Worm (Caenorhabditis elegans): ENCODE data around the gene clec-144.
A peak's percentile ranks its signal among the peaks of the same experiment; 100 is the strongest.

Gene clec-144

ce11 chrII:11879784-11880183 is 47.4 kb upstream of the clec-144 start:
- TF ChIP-seq nhr-84 (tag; optimal IDR thresholded peaks at IDR 0.05) (no peak), fkh-4 (tag; optimal IDR thresholded peaks at IDR 0.05; ENCODE audit: borderline replicate concordance) (no peak)

ce11 chrII:11874674-11875198 is 42.4 kb upstream of the clec-144 start, which contains the start of the genes npp-3 and top-2:
Gene npp-3, minus strand, starts transcription at chrII:11874788.
Gene top-2, plus strand, starts transcription at chrII:11875148.
- TF ChIP-seq egl-27 (tag; optimal IDR thresholded peaks at IDR 0.05) (peak; percentile 3 to 22), mdl-1 (tag; optimal IDR thresholded peaks at IDR 0.05) (peak in 1 of 2 experiments; percentile 83), hlh-4 (tag; optimal IDR thresholded peaks at IDR 0.05) (no peak), mep-1 (tag; optimal IDR thresholded peaks at IDR 0.05) (no peak), tbx-2 (tag; optimal IDR thresholded peaks at IDR 0.05) (peak; percentile 95), lin-13 (GFP tag; optimal IDR thresholded peaks at IDR 0.05) (peak; percentile 95), fkh-4 (tag; optimal IDR thresholded peaks at IDR 0.05; ENCODE audit: borderline replicate concordance) (peak; percentile 65), ets-5 (GFP tag; IDR thresholded peaks at IDR 0.05) (no peak), lir-3 (tag; optimal IDR thresholded peaks at IDR 0.05; ENCODE audit: poor library complexity) (peak; percentile 85), lsy-2 (tag; optimal IDR thresholded peaks at IDR 0.05) (peak; percentile 99 to 100), fkh-8 (tag; optimal IDR thresholded peaks at IDR 0.05) (peak; percentile 95), nhr-237 (tag; optimal IDR thresholded peaks at IDR 0.05) (peak; percentile 73), zag-1 (tag; optimal IDR thresholded peaks at IDR 0.05) (no peak), unc-62 (GFP tag; optimal IDR thresholded peaks at IDR 0.05) (no peak), mab-9 (GFP tag; IDR thresholded peaks at IDR 0.05) (peak; percentile 80; the same call in 1 of the 2 replicates), sup-37 (GFP tag; optimal IDR thresholded peaks at IDR 0.05) (peak; percentile 24), elt-3 (tag; optimal IDR thresholded peaks at IDR 0.05) (peak in 4 of 6 experiments; percentile 2 to 93 (median 68)), isw-1 (GFP tag; IDR thresholded peaks at IDR 0.05) (peak; percentile 97), snpc-4 (tag; optimal IDR thresholded peaks at IDR 0.05) (peak; percentile 79), lin-39 (tag; optimal IDR thresholded peaks at IDR 0.05) (peak; percentile 83), nhr-84 (tag; optimal IDR thresholded peaks at IDR 0.05) (no peak), efl-1 (optimal IDR thresholded peaks at IDR 0.05) (peak; percentile 98 to 99), efl-1 (GFP tag; optimal IDR thresholded peaks at IDR 0.05 in 1 of 2) (peak; percentile 99 to 100), nhr-12 (tag; optimal IDR thresholded peaks at IDR 0.05) (no peak), C16A3.4 (tag; optimal IDR thresholded peaks at IDR 0.05) (peak; percentile 95), egl-13 (tag; optimal IDR thresholded peaks at IDR 0.05) (peak; percentile 89), aha-1 (tag; optimal IDR thresholded peaks at IDR 0.05) (peak; percentile 71), unc-86 (tag; optimal IDR thresholded peaks at IDR 0.05) (peak; percentile 95), snu-23 (GFP tag; optimal IDR thresholded peaks at IDR 0.05) (peak; percentile 97), unc-98 (GFP tag; IDR thresholded peaks at IDR 0.05) (no peak), nhr-20 (tag; optimal IDR thresholded peaks at IDR 0.05) (peak; percentile 92), fos-1 (tag; optimal IDR thresholded peaks at IDR 0.05) (peak; percentile 91), unc-130 (tag; optimal IDR thresholded peaks at IDR 0.05) (peak; percentile 94), swsn-7 (tag; optimal IDR thresholded peaks at IDR 0.05) (peak; percentile 94), ceh-90 (tag; optimal IDR thresholded peaks at IDR 0.05) (no peak), nhr-76 (tag; optimal IDR thresholded peaks at IDR 0.05) (peak; percentile 36), lin-14 (GFP tag; optimal IDR thresholded peaks at IDR 0.05) (peak; percentile 94), F16B12.6 (tag; optimal IDR thresholded peaks at IDR 0.05) (peak; percentile 74), nhr-71 (tag; optimal IDR thresholded peaks at IDR 0.05) (peak; percentile 97), mef-2 (tag; optimal IDR thresholded peaks at IDR 0.05) (peak; percentile 83), nhr-85 (tag) (peak; percentile 97), aly-2 (tag; optimal IDR thresholded peaks at IDR 0.05) (peak; percentile 78), ceh-63 (GFP tag; optimal IDR thresholded peaks at IDR 0.05) (no peak), Y116A8C.19 (tag; optimal IDR thresholded peaks at IDR 0.05; ENCODE audit: borderline replicate concordance) (no peak), blmp-1 (tag; optimal IDR thresholded peaks at IDR 0.05) (no peak), fkh-10 (GFP tag; optimal IDR thresholded peaks at IDR 0.05) (peak; percentile 92), elt-2 (tag; optimal IDR thresholded peaks at IDR 0.05) (peak; percentile 56), nhr-90 (tag; optimal IDR thresholded peaks at IDR 0.05; ENCODE audit: poor library complexity) (peak; percentile 90), ztf-4 (tag; optimal IDR thresholded peaks at IDR 0.05) (peak; percentile 74), dsc-1 (tag; optimal IDR thresholded peaks at IDR 0.05) (peak; percentile 93), sptf-1 (tag; optimal IDR thresholded peaks at IDR 0.05) (no peak)
